Worm (Caenorhabditis elegans) whole organism, L1 larva: ENCODE measurements around the gene flp-10.

Experiments
- C04F5.9 ChIP-seq: sonication (generic microtip); optimal IDR thresholded peaks from 2 replicates; lab custom pipeline; 2016; ENCODE audit warnings: missing genetic modification characterization, missing compliant biosample characterization
- C16A3.4 ChIP-seq: fragments of 150-350 bp; optimal IDR thresholded peaks from 2 replicates; lab custom pipeline; 2014; ENCODE audit warnings: missing biosample characterization, missing genetic modification characterization
- C34B4.2 ChIP-seq: sonication (generic microtip); optimal IDR thresholded peaks from 2 replicates; lab custom pipeline; 2017; ENCODE audit warnings: mild to moderate bottlenecking, missing genetic modification characterization, missing compliant biosample characterization
- F16B12.6 ChIP-seq: fragments of 150-350 bp; optimal IDR thresholded peaks from 2 replicates; lab custom pipeline; 2014; ENCODE audit warnings: missing biosample characterization, missing genetic modification characterization
- aha-1 ChIP-seq: fragments of 150-350 bp; optimal IDR thresholded peaks from 2 replicates; lab custom pipeline; 2014; ENCODE audit warnings: missing biosample characterization, missing genetic modification characterization
- alr-1 ChIP-seq: fragments of 200-800 bp; sonication (Bioruptor generic); optimal IDR thresholded peaks from 2 replicates; lab custom pipeline; 2018; ENCODE audit warnings: borderline replicate concordance, mild to moderate bottlenecking, missing genetic modification characterization, missing compliant biosample characterization
- aly-2 ChIP-seq: fragments of 150-350 bp; optimal IDR thresholded peaks from 2 replicates; lab custom pipeline; 2014; ENCODE audit warnings: missing biosample characterization, missing genetic modification characterization
- ama-1 ChIP-seq: fragments of 150-350 bp; optimal IDR thresholded peaks from 2 replicates; lab custom pipeline; 2014
- blmp-1 ChIP-seq: fragments of 150-350 bp; optimal IDR thresholded peaks from 2 replicates; lab custom pipeline; 2014; ENCODE audit warnings: missing biosample characterization, missing genetic modification characterization
- ceh-63 ChIP-seq: fragments of 200-800 bp; sonication (Bioruptor generic); optimal IDR thresholded peaks from 2 replicates; lab custom pipeline; 2018; ENCODE audit warnings: mild to moderate bottlenecking, missing genetic modification characterization, missing compliant biosample characterization
- egl-13 ChIP-seq: sonication (generic microtip); optimal IDR thresholded peaks from 2 replicates; lab custom pipeline; 2016; ENCODE audit warnings: missing genotype, missing genetic modification reagents, missing genetic modification characterization, missing compliant biosample characterization
- elt-3 ChIP-seq, 6 experiments: fragments of 150-350 bp in 1 of 6; sonication (generic microtip); optimal IDR thresholded peaks; 2 replicates each; lab custom pipeline; 2017 to 2018; ENCODE audit warnings: missing biosample characterization in 6 of 6, missing genetic modification characterization in 6 of 6, inconsistent platforms in 1 of 6
- ets-5 ChIP-seq: fragments of 200-800 bp; sonication (Bioruptor generic); IDR thresholded peaks from 2 replicates; pipeline ENCODE4 v1.3.6; 2022; ENCODE audit warnings: missing genetic modification characterization, missing compliant biosample characterization
- fkh-10 ChIP-seq: sonication (generic microtip); optimal IDR thresholded peaks from 2 replicates; lab custom pipeline; 2017; ENCODE audit warnings: missing biosample characterization, missing genetic modification reagents, missing genetic modification characterization
- fkh-8 ChIP-seq: sonication (generic microtip); optimal IDR thresholded peaks from 2 replicates; lab custom pipeline; 2016; ENCODE audit warnings: mild to moderate bottlenecking, missing genetic modification characterization, missing compliant biosample characterization
- grh-1 ChIP-seq: fragments of 200-800 bp; sonication (Bioruptor generic); IDR thresholded peaks from 2 replicates; pipeline ENCODE4 v1.3.6; 2022; ENCODE audit warnings: missing genetic modification reagents, missing genetic modification characterization, missing compliant biosample characterization
- hlh-4 ChIP-seq: sonication (generic microtip); optimal IDR thresholded peaks from 2 replicates; lab custom pipeline; 2016; ENCODE audit warnings: mild to moderate bottlenecking, missing genetic modification characterization, missing compliant biosample characterization
- irx-1 ChIP-seq: sonication (generic microtip); optimal IDR thresholded peaks from 2 replicates; lab custom pipeline; 2016; ENCODE audit warnings: missing genetic modification characterization, missing compliant biosample characterization
- isw-1 ChIP-seq: fragments of 200-800 bp; sonication (Bioruptor generic); IDR thresholded peaks from 2 replicates; pipeline ENCODE4 v1.3.6; 2022; ENCODE audit warnings: missing genetic modification characterization, missing compliant biosample characterization
- lin-14 ChIP-seq: fragments of 200-800 bp; sonication (Bioruptor generic); optimal IDR thresholded peaks from 2 replicates; lab custom pipeline; 2018; ENCODE audit warnings: mild to moderate bottlenecking, missing genetic modification characterization, moderate library complexity, missing compliant biosample characterization
- lin-35 ChIP-seq, 2 experiments: fragments of 150-350 bp; optimal IDR thresholded peaks; 2 replicates each; lab custom pipeline; 2014; ENCODE audit warnings: missing biosample characterization in 2 of 2, missing genetic modification characterization in 2 of 2, missing genetic modification reagents in 2 of 2
- lir-3 ChIP-seq: sonication (generic microtip); optimal IDR thresholded peaks from 2 replicates; lab custom pipeline; 2016; ENCODE audit warnings: mild to moderate bottlenecking, missing genetic modification characterization, moderate library complexity, missing compliant biosample characterization; ENCODE audit not compliant: poor library complexity
- lsy-2 ChIP-seq, 2 experiments: fragments of 150-350 bp; optimal IDR thresholded peaks; 2 replicates each; lab custom pipeline; 2014; ENCODE audit warnings: missing biosample characterization in 2 of 2, missing genetic modification characterization in 2 of 2
- mdl-1 ChIP-seq, 2 experiments: fragments of 150-350 bp; optimal IDR thresholded peaks; 2 replicates each; lab custom pipeline; 2014 to 2017; ENCODE audit warnings: missing biosample characterization in 2 of 2, missing genetic modification characterization in 2 of 2, inconsistent platforms in 1 of 2
- mep-1 ChIP-seq: fragments of 150-350 bp; optimal IDR thresholded peaks from 2 replicates; lab custom pipeline; 2014; ENCODE audit warnings: missing biosample characterization, missing genetic modification characterization
- nhr-11 ChIP-seq: fragments of 150-350 bp; optimal IDR thresholded peaks from 2 replicates; lab custom pipeline; 2014; ENCODE audit warnings: missing biosample characterization, missing genetic modification characterization
- nhr-28 ChIP-seq: fragments of 150-350 bp; optimal IDR thresholded peaks from 2 replicates; lab custom pipeline; 2014; ENCODE audit warnings: missing biosample characterization, missing genetic modification characterization
- nhr-71 ChIP-seq: sonication (generic microtip); optimal IDR thresholded peaks from 2 replicates; lab custom pipeline; 2016; ENCODE audit warnings: mild to moderate bottlenecking, missing genetic modification characterization, moderate library complexity, missing compliant biosample characterization
- nhr-76 ChIP-seq: sonication (generic microtip); optimal IDR thresholded peaks from 2 replicates; lab custom pipeline; 2017; ENCODE audit warnings: missing biosample characterization, missing genetic modification characterization
- nhr-84 ChIP-seq: sonication (generic microtip); optimal IDR thresholded peaks from 2 replicates; lab custom pipeline; 2017; ENCODE audit warnings: missing biosample characterization, missing genetic modification characterization
- nhr-85 ChIP-seq: sonication (generic microtip); peaks from one replicate; lab custom pipeline; 2016; ENCODE audit warnings: missing genetic modification characterization, inconsistent platforms, missing compliant biosample characterization
- pag-3 ChIP-seq: sonication (generic microtip); optimal IDR thresholded peaks from 2 replicates; lab custom pipeline; 2017; ENCODE audit warnings: missing genetic modification characterization, mild to moderate bottlenecking, missing compliant biosample characterization, antibody characterized with exemption, borderline replicate concordance; ENCODE audit not compliant: insufficient read depth
- pax-3 ChIP-seq: fragments of 200-800 bp; sonication (Bioruptor generic); optimal IDR thresholded peaks from 2 replicates; lab custom pipeline; 2018; ENCODE audit warnings: mild to moderate bottlenecking, missing genetic modification characterization, moderate library complexity, missing compliant biosample characterization
- pqm-1 ChIP-seq: sonication (generic microtip); optimal IDR thresholded peaks from 3 replicates; lab custom pipeline; 2017; ENCODE audit warnings: missing biosample characterization, missing genetic modification characterization
- rnt-1 ChIP-seq: sonication (generic microtip); optimal IDR thresholded peaks from 2 replicates; lab custom pipeline; 2016; ENCODE audit warnings: mild to moderate bottlenecking, missing genetic modification characterization, moderate library complexity, missing compliant biosample characterization
- skn-1 ChIP-seq: fragments of 150-350 bp; optimal IDR thresholded peaks from 2 replicates; lab custom pipeline; 2014; ENCODE audit warnings: missing biosample characterization, missing genetic modification characterization
- snpc-4 ChIP-seq: fragments of 150-350 bp; optimal IDR thresholded peaks from 2 replicates; lab custom pipeline; 2014; ENCODE audit warnings: missing biosample characterization, missing genetic modification characterization
- snu-23 ChIP-seq: sonication (generic microtip); optimal IDR thresholded peaks from 2 replicates; lab custom pipeline; 2016; ENCODE audit warnings: missing genetic modification characterization, missing compliant biosample characterization
- sox-4 ChIP-seq: sonication (generic microtip); optimal IDR thresholded peaks from 2 replicates; lab custom pipeline; 2016; ENCODE audit warnings: missing genetic modification characterization, missing compliant biosample characterization
- sup-37 ChIP-seq: fragments of 200-800 bp; sonication (Bioruptor generic); optimal IDR thresholded peaks from 2 replicates; lab custom pipeline; 2018; ENCODE audit warnings: mild to moderate bottlenecking, missing genetic modification characterization, missing compliant biosample characterization
- swsn-7 ChIP-seq: sonication (generic microtip); optimal IDR thresholded peaks from 2 replicates; lab custom pipeline; 2016; ENCODE audit warnings: missing genetic modification characterization, missing compliant biosample characterization
- tbx-2 ChIP-seq: sonication (generic microtip); optimal IDR thresholded peaks from 2 replicates; lab custom pipeline; 2016; ENCODE audit warnings: missing genetic modification characterization, missing compliant biosample characterization
- unc-130 ChIP-seq: fragments of 150-350 bp; optimal IDR thresholded peaks from 2 replicates; lab custom pipeline; 2017; ENCODE audit warnings: missing biosample characterization, missing genetic modification characterization, inconsistent platforms
- unc-30 ChIP-seq: sonication (generic microtip); optimal IDR thresholded peaks from 2 replicates; lab custom pipeline; 2017; ENCODE audit warnings: missing biosample characterization, missing genetic modification characterization
- unc-86 ChIP-seq: sonication (generic microtip); optimal IDR thresholded peaks from 2 replicates; lab custom pipeline; 2016; ENCODE audit warnings: missing genetic modification characterization, missing compliant biosample characterization
- unc-98 ChIP-seq: fragments of 200-800 bp; sonication (Bioruptor generic); IDR thresholded peaks from 2 replicates; pipeline ENCODE4 v1.3.6; 2022; ENCODE audit warnings: missing genetic modification characterization, missing compliant biosample characterization
- vab-15 ChIP-seq: sonication (generic microtip); optimal IDR thresholded peaks from 2 replicates; lab custom pipeline; 2017; ENCODE audit warnings: missing genotype, mild to moderate bottlenecking, missing genetic modification characterization, missing compliant biosample characterization
- xbp-1 ChIP-seq: sonication (generic microtip); optimal IDR thresholded peaks from 2 replicates; lab custom pipeline; 2016; ENCODE audit warnings: missing genetic modification characterization, missing compliant biosample characterization
- zag-1 ChIP-seq: fragments of 150-350 bp; optimal IDR thresholded peaks from 2 replicates; lab custom pipeline; 2014; ENCODE audit warnings: missing biosample characterization, missing genetic modification characterization
- zip-4 ChIP-seq: fragments of 200-800 bp; sonication (Bioruptor generic); optimal IDR thresholded peaks from 2 replicates; lab custom pipeline; 2018; ENCODE audit warnings: mild to moderate bottlenecking, missing genetic modification characterization, moderate library complexity, missing compliant biosample characterization
- ztf-11 ChIP-seq, 2 experiments: sonication (generic microtip); optimal IDR thresholded peaks; 2 replicates each; lab custom pipeline; 2016 to 2017; ENCODE audit warnings: missing genetic modification characterization in 2 of 2, missing biosample characterization in 1 of 2, missing compliant biosample characterization in 1 of 2

flp-10 gene

DNA sequence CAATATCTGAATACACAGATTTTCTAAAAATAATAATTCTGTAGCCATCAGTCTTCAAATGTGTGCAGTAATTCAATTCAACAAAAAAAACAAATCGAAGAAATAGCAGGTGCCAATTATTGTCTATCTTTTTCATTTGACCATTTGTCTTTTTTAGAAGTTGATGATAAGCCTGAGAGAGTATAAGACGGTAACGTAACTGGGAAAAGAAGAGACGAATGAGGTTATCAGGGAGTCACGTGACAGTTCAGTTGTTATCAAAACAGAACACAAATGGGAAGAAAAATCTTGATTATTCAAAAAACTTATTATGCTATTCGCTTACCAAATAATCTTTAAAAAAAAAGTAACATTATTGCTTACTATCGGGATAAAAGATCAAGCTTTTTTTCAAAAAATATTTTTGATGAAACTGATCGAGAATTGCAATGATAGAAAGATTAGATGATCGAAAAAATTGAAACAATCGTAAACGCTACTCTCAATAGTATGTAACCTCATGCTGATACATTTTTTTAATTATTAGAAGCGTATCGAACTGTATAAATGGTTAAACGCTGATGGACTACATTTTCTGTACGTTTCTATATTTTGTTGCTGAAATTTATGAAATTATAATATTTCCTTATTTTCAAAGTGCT lies 24.3 kb upstream of the flp-10 start (continued):
- peak; percentile 36 for TF ChIP-seq lin-14 (GFP tag; lab: Kevin White, UChicago)
- no peak for TF ChIP-seq snpc-4 (tag; lab: Kevin White, UChicago)
- no peak for TF ChIP-seq ceh-63 (GFP tag; lab: Kevin White, UChicago)
- no peak for TF ChIP-seq blmp-1 (tag; lab: Kevin White, UChicago)
- TF ChIP-seq nhr-76 (tag; lab: Kevin White, UChicago) = no peak

- TF ChIP-seq aly-2 (no peak), ama-1 (lab: Kevin White, UChicago) (no peak), egl-13 (tag; lab: Kevin White, UChicago) (peak; percentile 66), skn-1 (peak; percentile 76), lsy-2 (tag; optimal IDR thresholded peaks at IDR 0.05; lab: Kevin White, UChicago) (peak; percentile 62 to 66), nhr-11 (no peak), snu-23 (peak; percentile 86), C34B4.2 (tag; lab: Kevin White, UChicago) (no peak), C16A3.4 (no peak), sox-4 (no peak), unc-86 (tag; lab: Kevin White, UChicago) (peak; percentile 81), ztf-11 (tag; optimal IDR thresholded peaks at IDR 0.05; lab: Kevin White, UChicago) (peak in 1 of 2 experiments; percentile 70), lir-3 (tag; lab: Kevin White, UChicago) (no peak), fkh-8 (tag; lab: Kevin White, UChicago) (peak; percentile 85), aha-1 (tag; lab: Kevin White, UChicago) (no peak), pag-3 (tag; lab: Kevin White, UChicago) (no peak), unc-98 (no peak), zag-1 (no peak), tbx-2 (tag; lab: Kevin White, UChicago) (peak; percentile 76), hlh-4 (tag; lab: Kevin White, UChicago) (no peak), irx-1 (tag; lab: Kevin White, UChicago) (peak; percentile 70), nhr-84 (tag; lab: Kevin White, UChicago) (no peak), fkh-10 (peak; percentile 41), grh-1 (peak; percentile 40), zip-4 (GFP tag; lab: Kevin White, UChicago) (no peak), elt-3 (tag; optimal IDR thresholded peaks at IDR 0.05; lab: Kevin White, UChicago) (peak in 3 of 6 experiments; percentile 22 to 31 (median 31)), rnt-1 (tag; lab: Kevin White, UChicago) (peak; percentile 67), C04F5.9 (tag; lab: Kevin White, UChicago) (peak; percentile 1), unc-130 (tag; lab: Kevin White, UChicago) (no peak), isw-1 (GFP tag; lab: Robert Waterston, UW) (peak; percentile 43), lin-35 (GFP tag; optimal IDR thresholded peaks at IDR 0.05; lab: Kevin White, UChicago) (peak; percentile 69 to 74), alr-1 (tag; lab: Kevin White, UChicago) (no peak), F16B12.6 (tag; lab: Kevin White, UChicago) (peak; percentile 39), vab-15 (tag; lab: Kevin White, UChicago) (no peak), nhr-71 (tag; lab: Kevin White, UChicago) (peak; percentile 85), mep-1 (tag; lab: Kevin White, UChicago) (peak; percentile 65), pax-3 (tag; lab: Kevin White, UChicago) (peak; percentile 46), swsn-7 (tag; lab: Kevin White, UChicago) (peak; percentile 79), nhr-85 (peak; percentile 89), ets-5 (no peak), sup-37 (GFP tag; lab: Kevin White, UChicago) (no peak), pqm-1 (tag; lab: Kevin White, UChicago) (no peak), nhr-28 (tag; lab: Kevin White, UChicago) (no peak), mdl-1 (tag; optimal IDR thresholded peaks at IDR 0.05; lab: Kevin White, UChicago) (peak in 1 of 2 experiments; percentile 81), xbp-1 (tag; lab: Kevin White, UChicago) (peak; percentile 63), unc-30 (tag; lab: Kevin White, UChicago) (no peak)
Measured at ce11 chrIV:7845585-7845984, 23.1 kb upstream of the flp-10 start.
